Fruit fly (Drosophila melanogaster) whole organism, embryonic: ENCODE data around the gene CG14664.

Experiments used
- Atf6 ChIP-seq: fragments of 200-800 bp; sonication (Bioruptor generic); IDR thresholded peaks from 2 replicates; pipeline ENCODE4 v1.3.6; 2022; ENCODE audit warnings: missing biosample characterization, missing genetic modification characterization
- BtbVII ChIP-seq: fragments of 200-800 bp; sonication (Bioruptor generic); optimal IDR thresholded peaks from 3 replicates; lab custom pipeline; 2017; ENCODE audit warnings: missing biosample characterization, mild to moderate bottlenecking, missing genetic modification characterization
- CG10979 ChIP-seq: fragments of 200-800 bp; sonication (Bioruptor generic); optimal IDR thresholded peaks from 2 replicates; lab custom pipeline; 2018; ENCODE audit warnings: missing biosample characterization, mild to moderate bottlenecking, missing genetic modification characterization, moderate library complexity
- CG11093 ChIP-seq: fragments of 200-800 bp; sonication (Bioruptor generic); IDR thresholded peaks from 3 replicates; pipeline ENCODE4 v1.3.6; 2022; ENCODE audit warnings: missing biosample characterization, missing genetic modification characterization
- CG11247 ChIP-seq: fragments of 200-800 bp; sonication (Bioruptor generic); IDR thresholded peaks from 2 replicates; pipeline ENCODE4 v1.3.6; 2022; ENCODE audit warnings: missing biosample characterization, missing genetic modification characterization
- CG12155 ChIP-seq: fragments of 200-800 bp; sonication (Bioruptor generic); optimal IDR thresholded peaks from 3 replicates; lab custom pipeline; 2016; ENCODE audit warnings: missing biosample characterization, missing genetic modification characterization
- CG13624 ChIP-seq: fragments of 200-800 bp; sonication (Bioruptor generic); optimal IDR thresholded peaks from 2 replicates; lab custom pipeline; 2016; ENCODE audit warnings: missing biosample characterization, missing genetic modification characterization
- CG14667 ChIP-seq: fragments of 200-800 bp; sonication (Bioruptor generic); IDR thresholded peaks from 2 replicates; pipeline ENCODE4 v1.3.6; 2022; ENCODE audit warnings: missing biosample characterization, missing genetic modification characterization
- CG14965 ChIP-seq: fragments of 200-800 bp; sonication (Bioruptor generic); optimal IDR thresholded peaks from 2 replicates; lab custom pipeline; 2016; ENCODE audit warnings: missing biosample characterization, missing genetic modification characterization, borderline replicate concordance
- CG15011 ChIP-seq: fragments of 200-800 bp; sonication (Bioruptor generic); optimal IDR thresholded peaks from 3 replicates; lab custom pipeline; 2018; ENCODE audit warnings: missing biosample characterization, mild to moderate bottlenecking, missing genetic modification characterization
- CG17186 ChIP-seq: fragments of 200-800 bp; sonication (Bioruptor generic); optimal IDR thresholded peaks from 3 replicates; lab custom pipeline; 2017; ENCODE audit warnings: missing biosample characterization, missing genetic modification reagents, missing genetic modification characterization
- CG18599 ChIP-seq: fragments of 200-800 bp; sonication (Bioruptor generic); optimal IDR thresholded peaks from 3 replicates; lab custom pipeline; 2017; ENCODE audit warnings: missing biosample characterization, missing genetic modification characterization, mild to moderate bottlenecking, moderate library complexity, missing genetic modification reagents
- CG18764 ChIP-seq: fragments of 200-800 bp; sonication (Bioruptor generic); optimal IDR thresholded peaks from 3 replicates; lab custom pipeline; 2016; ENCODE audit warnings: missing biosample characterization, missing genetic modification characterization
- CG2202 ChIP-seq: fragments of 200-800 bp; sonication (Bioruptor generic); optimal IDR thresholded peaks from 2 replicates; lab custom pipeline; 2018; ENCODE audit warnings: missing biosample characterization, mild to moderate bottlenecking, missing genetic modification characterization
- CG32767 ChIP-seq: fragments of 200-800 bp; sonication (Bioruptor generic); IDR thresholded peaks from 2 replicates; pipeline ENCODE4 v1.3.6; 2022; ENCODE audit warnings: missing biosample characterization, missing genetic modification characterization
- CG3995 ChIP-seq: fragments of 200-800 bp; sonication (Bioruptor generic); optimal IDR thresholded peaks from 3 replicates; lab custom pipeline; 2016; ENCODE audit warnings: missing biosample characterization, missing genetic modification characterization
- CG4282 ChIP-seq: fragments of 200-800 bp; sonication (Bioruptor generic); optimal IDR thresholded peaks from 2 replicates; lab custom pipeline; 2016; ENCODE audit warnings: missing biosample characterization, missing genetic modification characterization
- CG43689 ChIP-seq: fragments of 200-800 bp; sonication (Bioruptor generic); IDR thresholded peaks from 2 replicates; pipeline ENCODE4 v1.3.6; 2022; ENCODE audit warnings: missing biosample characterization, missing genetic modification characterization
- CG4404 ChIP-seq: fragments of 200-800 bp; sonication (Bioruptor generic); IDR thresholded peaks from 2 replicates; pipeline ENCODE4 v1.3.6; 2022; ENCODE audit warnings: missing biosample characterization, missing genetic modification characterization
- CG4854 ChIP-seq: fragments of 200-800 bp; sonication (Bioruptor generic); optimal IDR thresholded peaks from 2 replicates; lab custom pipeline; 2016; ENCODE audit warnings: missing biosample characterization, missing genetic modification characterization, inconsistent platforms
- CG8924 ChIP-seq: fragments of 200-800 bp; optimal IDR thresholded peaks from 3 replicates; lab custom pipeline; 2019; ENCODE audit warnings: missing biosample characterization, mild to moderate bottlenecking, missing genetic modification characterization, moderate library complexity
- CG9609 ChIP-seq: fragments of 200-800 bp; sonication (Bioruptor generic); optimal IDR thresholded peaks from 3 replicates; lab custom pipeline; 2016; ENCODE audit warnings: missing biosample characterization, missing genetic modification characterization
- D ChIP-seq, 2 experiments: fragments of 200-800 bp in 1 of 2; fragments of >200 bp in 1 of 2; sonication (Bioruptor generic) in 1 of 2; optimal IDR thresholded peaks; 2 replicates in 1 of 2; 3 replicates in 1 of 2; lab custom pipeline; 2017; ENCODE audit warnings: mild to moderate bottlenecking in 1 of 2, missing biosample characterization in 1 of 2, missing genetic modification characterization in 1 of 2, missing genetic modification reagents in 1 of 2
- Doc3 ChIP-seq: fragments of 200-800 bp; sonication (Bioruptor generic); IDR thresholded peaks from 3 replicates; pipeline ENCODE4 v1.3.6; 2022; ENCODE audit warnings: missing biosample characterization, missing genetic modification characterization; ENCODE audit not compliant: partially characterized antibody
- Ets65A ChIP-seq: fragments of 200-800 bp; sonication (Bioruptor generic); peaks from one replicate; lab custom pipeline; 2016; ENCODE audit warnings: missing biosample characterization, missing genetic modification characterization
- H15 ChIP-seq: fragments of 200-800 bp; sonication (Bioruptor generic); IDR thresholded peaks from 3 replicates; pipeline ENCODE4 v1.3.6; 2022; ENCODE audit warnings: missing biosample characterization, missing genetic modification characterization
- Hr78 ChIP-seq, 2 experiments: fragments of 200-800 bp in 1 of 2; fragments of >200 bp in 1 of 2; sonication (Bioruptor generic) in 1 of 2; optimal IDR thresholded peaks; 2 replicates each; lab custom pipeline; 2017 to 2019; ENCODE audit warnings: missing biosample characterization in 2 of 2, missing genetic modification characterization in 2 of 2, mild to moderate bottlenecking in 1 of 2, moderate library complexity in 1 of 2
- Jarid2 ChIP-seq: fragments of 200-800 bp; sonication (Bioruptor generic); optimal IDR thresholded peaks from 3 replicates; lab custom pipeline; 2017; ENCODE audit warnings: mild to moderate bottlenecking, missing biosample characterization, missing genetic modification reagents, missing genetic modification characterization
- NC2α ChIP-seq: fragments of 200-800 bp; sonication (Bioruptor generic); optimal IDR thresholded peaks from 2 replicates; lab custom pipeline; 2016; ENCODE audit warnings: missing biosample characterization, missing genetic modification characterization
- Neu2 ChIP-seq: fragments of 200-800 bp; sonication (Bioruptor generic); optimal IDR thresholded peaks from 3 replicates; lab custom pipeline; 2016; ENCODE audit warnings: missing biosample characterization, missing genetic modification characterization, borderline replicate concordance
- Nf-YB ChIP-seq: fragments of 200-800 bp; sonication (Bioruptor generic); optimal IDR thresholded peaks from 3 replicates; lab custom pipeline; 2019; ENCODE audit warnings: missing biosample characterization, mild to moderate bottlenecking, missing genetic modification characterization, moderate library complexity
- NfI ChIP-seq: fragments of 200-800 bp; sonication (Bioruptor generic); optimal IDR thresholded peaks from 3 replicates; lab custom pipeline; 2018; ENCODE audit warnings: missing biosample characterization, mild to moderate bottlenecking, missing genetic modification characterization, moderate library complexity
- Rfx ChIP-seq: fragments of 200-800 bp; sonication (Bioruptor generic); IDR thresholded peaks from 2 replicates; pipeline ENCODE4 v1.3.6; 2022; ENCODE audit warnings: missing biosample characterization, missing genetic modification characterization
- Sox102F ChIP-seq: fragments of 200-800 bp; sonication (Bioruptor generic); optimal IDR thresholded peaks from 2 replicates; lab custom pipeline; 2018; ENCODE audit warnings: missing biosample characterization, mild to moderate bottlenecking, missing genetic modification characterization, moderate library complexity
- caup ChIP-seq: fragments of 200-800 bp; sonication (Bioruptor generic); optimal IDR thresholded peaks from 3 replicates; lab custom pipeline; 2017; ENCODE audit warnings: missing biosample characterization, mild to moderate bottlenecking, missing genetic modification characterization, moderate library complexity; ENCODE audit not compliant: severe bottlenecking
- crol ChIP-seq: fragments of 200-800 bp; sonication (Bioruptor generic); IDR thresholded peaks from 2 replicates; pipeline ENCODE4 v1.3.6; 2022; ENCODE audit warnings: missing biosample characterization, missing genetic modification characterization
- dmrt99B ChIP-seq: fragments of 200-800 bp; sonication (Bioruptor generic); optimal IDR thresholded peaks from 2 replicates; lab custom pipeline; 2018; ENCODE audit warnings: missing biosample characterization, mild to moderate bottlenecking, missing genetic modification characterization, moderate library complexity
- fd102C ChIP-seq: fragments of 200-800 bp; sonication (Bioruptor generic); optimal IDR thresholded peaks from 2 replicates; lab custom pipeline; 2018; ENCODE audit warnings: missing biosample characterization, mild to moderate bottlenecking, missing genetic modification characterization, moderate library complexity
- gt ChIP-seq: fragments of 200-800 bp; sonication (Bioruptor generic); IDR thresholded peaks from 2 replicates; pipeline ENCODE4 v1.3.6; 2022; ENCODE audit warnings: missing biosample characterization, missing genetic modification characterization
- jigr1 ChIP-seq: fragments of 200-800 bp; sonication (Bioruptor generic); IDR thresholded peaks from 3 replicates; pipeline ENCODE4 v1.3.6; 2022; ENCODE audit warnings: missing biosample characterization, missing genetic modification characterization
- jing ChIP-seq: fragments of 200-800 bp; sonication (Bioruptor generic); optimal IDR thresholded peaks from 2 replicates; lab custom pipeline; 2018; ENCODE audit warnings: missing biosample characterization, mild to moderate bottlenecking, missing genetic modification characterization
- jumu ChIP-seq: fragments of 200-800 bp; sonication (Bioruptor generic); optimal IDR thresholded peaks from 3 replicates; lab custom pipeline; 2016; ENCODE audit warnings: missing biosample characterization, missing genetic modification characterization
- kay ChIP-seq: fragments of 200-800 bp; sonication (Bioruptor generic); optimal IDR thresholded peaks from 2 replicates; lab custom pipeline; 2016; ENCODE audit warnings: missing biosample characterization, missing genetic modification characterization
- lab ChIP-seq: fragments of 200-800 bp; sonication (Bioruptor generic); optimal IDR thresholded peaks from 3 replicates; lab custom pipeline; 2017; ENCODE audit warnings: missing biosample characterization, missing genetic modification characterization, mild to moderate bottlenecking, moderate library complexity, missing genetic modification reagents
- maf-S ChIP-seq: fragments of 200-800 bp; sonication (Bioruptor generic); optimal IDR thresholded peaks from 2 replicates; lab custom pipeline; 2016; ENCODE audit warnings: missing biosample characterization, missing genetic modification characterization
- trh ChIP-seq: fragments of 200-800 bp; sonication (Bioruptor generic); optimal IDR thresholded peaks from 2 replicates; lab custom pipeline; 2016; ENCODE audit warnings: missing biosample characterization, missing genetic modification characterization
- vnd ChIP-seq: fragments of 200-800 bp; sonication (Bioruptor generic); IDR thresholded peaks from 3 replicates; pipeline ENCODE4 v1.3.6; 2022; ENCODE audit warnings: missing biosample characterization, missing genetic modification characterization; ENCODE audit not compliant: partially characterized antibody
- yki ChIP-seq: fragments of >200 bp; optimal IDR thresholded peaks from 3 replicates; lab custom pipeline; 2018
- zen ChIP-seq: fragments of 200-800 bp; sonication (Bioruptor generic); optimal IDR thresholded peaks from 3 replicates; lab custom pipeline; 2018; ENCODE audit warnings: missing biosample characterization, mild to moderate bottlenecking, missing genetic modification characterization, moderate library complexity
- zf30C ChIP-seq: fragments of 200-800 bp; sonication (Bioruptor generic); optimal IDR thresholded peaks from 3 replicates; lab custom pipeline; 2018; ENCODE audit warnings: missing biosample characterization, mild to moderate bottlenecking, missing genetic modification characterization

The CG14664 gene

dm6 chr3R:5232197-5232607 is 8.3 kb downstream of the CG14664 start, which contains the start of the genes Kat60 and Mms19 (continued):
- no peak for TF ChIP-seq dmrt99B (tag; lab: Kevin White, UChicago)
- TF ChIP-seq Neu2 (GFP tag; lab: Kevin White, UChicago) = no peak
- TF ChIP-seq Ets65A (GFP tag; lab: Kevin White, UChicago) = peak; percentile 98
- no peak for TF ChIP-seq CG43689 (GFP tag; lab: Robert Waterston, UW)
- no peak for TF ChIP-seq jing (GFP tag; lab: Kevin White, UChicago)
- TF ChIP-seq yki (lab: Kevin White, UChicago) = no peak
- TF ChIP-seq Rfx (GFP tag; lab: Robert Waterston, UW) = peak; percentile 83
- TF ChIP-seq Sox102F (GFP tag; lab: Kevin White, UChicago) = no peak
- TF ChIP-seq CG18764 = peak; percentile 55
- TF ChIP-seq CG32767 (GFP tag; lab: Robert Waterston, UW) = peak; percentile 46; the same call in 1 of the 2 replicates
- TF ChIP-seq jumu (GFP tag; lab: Kevin White, UChicago) = peak; percentile 60
- TF ChIP-seq crol (GFP tag; lab: Robert Waterston, UW) = 0 out of 2 replicates have a peak, but pooled peaks have one; percentile 26
- TF ChIP-seq CG3995 (GFP tag; lab: Kevin White, UChicago) = peak; percentile 60
- TF ChIP-seq Hr78 (GFP tag; optimal IDR thresholded peaks at IDR 0.05; lab: Kevin White, UChicago) = no peak
- peak; percentile 66 for TF ChIP-seq CG8924 (tag; lab: Kevin White, UChicago)
- TF ChIP-seq kay = peak; percentile 58
- no peak for TF ChIP-seq Nf-YB (GFP tag; lab: Kevin White, UChicago)
- peak; percentile 82; the same call in 2 of the 3 replicates for TF ChIP-seq jigr1
- TF ChIP-seq trh (GFP tag; lab: Kevin White, UChicago) = peak; percentile 65
- peak; percentile 52; the same call in 1 of the 3 replicates for TF ChIP-seq CG11093 (GFP tag; lab: Robert Waterston, UW)
- TF ChIP-seq CG14667 (GFP tag; lab: Robert Waterston, UW) = peak; percentile 66
- TF ChIP-seq D (optimal IDR thresholded peaks at IDR 0.05; lab: Kevin White, UChicago) = no peak
- TF ChIP-seq D (GFP tag; optimal IDR thresholded peaks at IDR 0.05; lab: Kevin White, UChicago) = no peak
- TF ChIP-seq CG9609 (GFP tag; lab: Kevin White, UChicago) = peak; percentile 57
- no peak for TF ChIP-seq gt (GFP tag; lab: Robert Waterston, UW)
- peak; percentile 55 for TF ChIP-seq NC2α
- TF ChIP-seq CG12155 = peak; percentile 66
- TF ChIP-seq CG13624 (GFP tag; lab: Kevin White, UChicago) = peak; percentile 58
- TF ChIP-seq zen (tag; lab: Kevin White, UChicago) = peak; percentile 48
- no peak for TF ChIP-seq CG14965
- no peak for TF ChIP-seq caup (GFP tag; lab: Kevin White, UChicago)
- no peak for TF ChIP-seq CG15011 (GFP tag; lab: Kevin White, UChicago)
- TF ChIP-seq H15 = peak; percentile 55; the same call in 1 of the 3 replicates
- TF ChIP-seq Doc3 (GFP tag; lab: Robert Waterston, UW) = peak; percentile 93
- TF ChIP-seq zf30C = no peak
- no peak for TF ChIP-seq CG2202 (tag; lab: Kevin White, UChicago)
- TF ChIP-seq fd102C (GFP tag; lab: Kevin White, UChicago) = no peak
- peak; percentile 72 for TF ChIP-seq CG11247
- TF ChIP-seq lab = no peak
- peak; percentile 91 for TF ChIP-seq CG17186
- peak; percentile 62 for TF ChIP-seq CG18599 (GFP tag; lab: Kevin White, UChicago)
- TF ChIP-seq CG4404 (GFP tag; lab: Robert Waterston, UW) = peak; percentile 74
- peak; percentile 30 for TF ChIP-seq Jarid2 (GFP tag; lab: Kevin White, UChicago)
- peak; percentile 95 for TF ChIP-seq vnd
- peak; percentile 40 for TF ChIP-seq NfI
- peak; percentile 66 for TF ChIP-seq maf-S (GFP tag; lab: Kevin White, UChicago)
- TF ChIP-seq BtbVII (GFP tag; lab: Kevin White, UChicago) = no peak
- TF ChIP-seq CG4854 (GFP tag; lab: Kevin White, UChicago) = peak; percentile 55
- TF ChIP-seq Atf6 (GFP tag; lab: Robert Waterston, UW) = no peak
- TF ChIP-seq CG4282 (GFP tag; lab: Kevin White, UChicago) = peak; percentile 3
- TF ChIP-seq CG10979 (tag; lab: Kevin White, UChicago) = peak; percentile 36
